Fruit fly (Drosophila melanogaster) whole organism, embryonic: ENCODE results near the gene Iyd.

ENCODE experiments used
- Blimp-1 ChIP-seq: fragments of 200-800 bp; sonication (Bioruptor generic); optimal IDR thresholded peaks from 3 replicates; lab custom pipeline; 2018; ENCODE audit warnings: missing biosample characterization, missing genetic modification characterization, mild to moderate bottlenecking, moderate library complexity, missing genetic modification reagents
- CG11560 ChIP-seq: fragments of 200-800 bp; sonication (Bioruptor generic); IDR thresholded peaks from 3 replicates; pipeline ENCODE4 v1.3.6; 2022; ENCODE audit warnings: missing biosample characterization, missing genetic modification characterization
- CG12236 ChIP-seq: fragments of 200-800 bp; sonication (Bioruptor generic); optimal IDR thresholded peaks from 2 replicates; lab custom pipeline; 2016; ENCODE audit warnings: missing biosample characterization, missing genetic modification characterization
- CG13624 ChIP-seq: fragments of 200-800 bp; sonication (Bioruptor generic); optimal IDR thresholded peaks from 2 replicates; lab custom pipeline; 2016; ENCODE audit warnings: missing biosample characterization, missing genetic modification characterization
- CG17359 ChIP-seq: fragments of 200-800 bp; sonication (Bioruptor generic); optimal IDR thresholded peaks from 3 replicates; lab custom pipeline; 2018; ENCODE audit warnings: missing biosample characterization, mild to moderate bottlenecking, missing genetic modification characterization, moderate library complexity
- CG2120 ChIP-seq: fragments of 200-800 bp; sonication (Bioruptor generic); optimal IDR thresholded peaks from 3 replicates; lab custom pipeline; 2016; ENCODE audit warnings: missing biosample characterization, missing genetic modification characterization
- CG2202 ChIP-seq: fragments of 200-800 bp; sonication (Bioruptor generic); optimal IDR thresholded peaks from 2 replicates; lab custom pipeline; 2018; ENCODE audit warnings: missing biosample characterization, mild to moderate bottlenecking, missing genetic modification characterization
- CG33213 ChIP-seq: fragments of 200-800 bp; sonication (Bioruptor generic); optimal IDR thresholded peaks from 3 replicates; lab custom pipeline; 2016; ENCODE audit warnings: missing biosample characterization, missing genetic modification characterization
- CG4707 ChIP-seq: fragments of 200-800 bp; sonication (Bioruptor generic); optimal IDR thresholded peaks from 2 replicates; lab custom pipeline; 2018; ENCODE audit warnings: missing biosample characterization, mild to moderate bottlenecking, missing genetic modification characterization, moderate library complexity
- CG6272 ChIP-seq: fragments of 200-800 bp; sonication (Bioruptor generic); IDR thresholded peaks from 2 replicates; pipeline ENCODE4 v1.3.6; 2022; ENCODE audit warnings: missing biosample characterization, missing genetic modification characterization
- CG6689 ChIP-seq: fragments of 200-800 bp; sonication (Bioruptor generic); IDR thresholded peaks from 2 replicates; pipeline ENCODE4 v1.3.6; 2022; ENCODE audit warnings: missing biosample characterization, missing genetic modification characterization
- CG7786 ChIP-seq: fragments of 200-800 bp; sonication (Bioruptor generic); optimal IDR thresholded peaks from 2 replicates; lab custom pipeline; 2016; ENCODE audit warnings: missing biosample characterization, missing genetic modification characterization
- CG7839 ChIP-seq: fragments of 200-800 bp; sonication (Bioruptor generic); optimal IDR thresholded peaks from 3 replicates; lab custom pipeline; 2018; ENCODE audit warnings: missing biosample characterization, mild to moderate bottlenecking, missing genetic modification characterization, moderate library complexity
- CG8388 ChIP-seq: fragments of 200-800 bp; sonication (Bioruptor generic); optimal IDR thresholded peaks from 2 replicates; lab custom pipeline; 2019; ENCODE audit warnings: missing biosample characterization, mild to moderate bottlenecking, missing genetic modification characterization, moderate library complexity
- CG9797 ChIP-seq: fragments of 200-800 bp; sonication (Bioruptor generic); optimal IDR thresholded peaks from 3 replicates; lab custom pipeline; 2018; ENCODE audit warnings: missing biosample characterization, mild to moderate bottlenecking, missing genetic modification characterization
- Ets97D ChIP-seq: fragments of 200-800 bp; sonication (Bioruptor generic); optimal IDR thresholded peaks from 3 replicates; lab custom pipeline; 2016; ENCODE audit warnings: missing biosample characterization, missing genetic modification characterization
- HLH54F ChIP-seq: fragments of 200-800 bp; sonication (Bioruptor generic); optimal IDR thresholded peaks from 3 replicates; lab custom pipeline; 2016; ENCODE audit warnings: missing biosample characterization, missing genetic modification characterization
- Hand ChIP-seq: fragments of 200-800 bp; sonication (Bioruptor generic); optimal IDR thresholded peaks from 2 replicates; lab custom pipeline; 2017; ENCODE audit warnings: mild to moderate bottlenecking, missing biosample characterization, missing genetic modification reagents, missing genetic modification characterization
- Hr78 ChIP-seq, 2 experiments: fragments of 200-800 bp in 1 of 2; fragments of >200 bp in 1 of 2; sonication (Bioruptor generic) in 1 of 2; optimal IDR thresholded peaks; 2 replicates each; lab custom pipeline; 2017 to 2019; ENCODE audit warnings: missing biosample characterization in 2 of 2, missing genetic modification characterization in 2 of 2, mild to moderate bottlenecking in 1 of 2, moderate library complexity in 1 of 2
- Med ChIP-seq: fragments of 200-800 bp; sonication (Bioruptor generic); peaks from one replicate; lab custom pipeline; 2016; ENCODE audit warnings: missing biosample characterization, missing genetic modification characterization, mild to moderate bottlenecking, inconsistent platforms, moderate library complexity
- Oli ChIP-seq: fragments of 200-800 bp; sonication (Bioruptor generic); optimal IDR thresholded peaks from 2 replicates; lab custom pipeline; 2018; ENCODE audit warnings: missing biosample characterization, mild to moderate bottlenecking, missing genetic modification characterization, moderate library complexity
- Pdp1 ChIP-seq, 2 experiments: fragments of 200-800 bp; sonication (Bioruptor generic); optimal IDR thresholded peaks; 3 replicates each; lab custom pipeline; 2016; ENCODE audit warnings: missing biosample characterization in 2 of 2, missing genetic modification characterization in 2 of 2, mild to moderate bottlenecking in 1 of 2, moderate library complexity in 1 of 2
- Rfx ChIP-seq: fragments of 200-800 bp; sonication (Bioruptor generic); IDR thresholded peaks from 2 replicates; pipeline ENCODE4 v1.3.6; 2022; ENCODE audit warnings: missing biosample characterization, missing genetic modification characterization
- Spps ChIP-seq: fragments of 200-800 bp; sonication (Bioruptor generic); optimal IDR thresholded peaks from 2 replicates; lab custom pipeline; 2018; ENCODE audit warnings: missing biosample characterization, mild to moderate bottlenecking, missing genetic modification characterization
- TFAM ChIP-seq: fragments of 200-800 bp; sonication (Bioruptor generic); optimal IDR thresholded peaks from 2 replicates; lab custom pipeline; 2017; ENCODE audit warnings: missing biosample characterization, missing genetic modification characterization, inconsistent platforms
- Usf ChIP-seq: fragments of 200-800 bp; sonication (Bioruptor generic); optimal IDR thresholded peaks from 2 replicates; lab custom pipeline; 2017; ENCODE audit warnings: missing genotype, missing biosample characterization, missing genetic modification characterization
- abd-A ChIP-seq: fragments of 200-800 bp; sonication (Bioruptor generic); optimal IDR thresholded peaks from 3 replicates; lab custom pipeline; 2019; ENCODE audit warnings: missing biosample characterization, mild to moderate bottlenecking, missing genetic modification characterization, moderate library complexity
- aop ChIP-seq: fragments of 200-800 bp; sonication (Bioruptor generic); IDR thresholded peaks from 2 replicates; pipeline ENCODE4 v1.3.6; 2022; ENCODE audit warnings: missing biosample characterization, missing genetic modification characterization
- ash1 ChIP-seq: fragments of 200-800 bp; sonication (Bioruptor generic); optimal IDR thresholded peaks from 2 replicates; lab custom pipeline; 2018; ENCODE audit warnings: missing biosample characterization, mild to moderate bottlenecking, missing genetic modification characterization
- ato ChIP-seq: fragments of 200-800 bp; sonication (Bioruptor generic); IDR thresholded peaks from 2 replicates; pipeline ENCODE4 v1.3.6; 2022; ENCODE audit warnings: missing biosample characterization, missing genetic modification characterization; ENCODE audit not compliant: partially characterized antibody
- az2 ChIP-seq: fragments of 200-800 bp; sonication (Bioruptor generic); optimal IDR thresholded peaks from 3 replicates; lab custom pipeline; 2016; ENCODE audit warnings: missing biosample characterization, missing genetic modification characterization
- bowl ChIP-seq: fragments of 200-800 bp; sonication (Bioruptor generic); IDR thresholded peaks from 2 replicates; pipeline ENCODE4 v1.3.6; 2022; ENCODE audit warnings: missing biosample characterization, missing genetic modification characterization
- cas ChIP-seq: fragments of 200-800 bp; sonication (Bioruptor generic); IDR thresholded peaks from 2 replicates; pipeline ENCODE4 v1.3.6; 2022; ENCODE audit warnings: missing biosample characterization, missing genetic modification characterization
- corto ChIP-seq: fragments of 200-800 bp; sonication (Bioruptor generic); optimal IDR thresholded peaks from 2 replicates; lab custom pipeline; 2016; ENCODE audit warnings: missing biosample characterization, mild to moderate bottlenecking, missing genetic modification characterization, moderate library complexity
- dan ChIP-seq: fragments of 200-800 bp; sonication (Bioruptor generic); IDR thresholded peaks from 2 replicates; pipeline ENCODE4 v1.3.6; 2022; ENCODE audit warnings: missing biosample characterization, missing genetic modification characterization
- fd96Cb ChIP-seq: fragments of 200-800 bp; sonication (Bioruptor generic); optimal IDR thresholded peaks from 2 replicates; lab custom pipeline; 2018; ENCODE audit warnings: missing biosample characterization, mild to moderate bottlenecking, missing genetic modification characterization, moderate library complexity
- hb ChIP-seq: fragments of 200-800 bp; sonication (Bioruptor generic); IDR thresholded peaks from 3 replicates; pipeline ENCODE4 v1.3.6; 2022; ENCODE audit warnings: missing biosample characterization, missing genetic modification characterization; ENCODE audit not compliant: partially characterized antibody
- jumu ChIP-seq: fragments of 200-800 bp; sonication (Bioruptor generic); optimal IDR thresholded peaks from 3 replicates; lab custom pipeline; 2016; ENCODE audit warnings: missing biosample characterization, missing genetic modification characterization
- lbe ChIP-seq: fragments of 200-800 bp; sonication (Bioruptor generic); optimal IDR thresholded peaks from 2 replicates; lab custom pipeline; 2016; ENCODE audit warnings: missing biosample characterization, mild to moderate bottlenecking, missing genetic modification characterization
- lola ChIP-seq, 3 experiments: fragments of >200 bp in 2 of 3; fragments of 200-800 bp in 1 of 3; sonication (Bioruptor generic) in 1 of 3; optimal IDR thresholded peaks; 2 replicates each; lab custom pipeline; 2017 to 2019; ENCODE audit warnings: missing biosample characterization in 3 of 3, missing genetic modification characterization in 3 of 3, mild to moderate bottlenecking in 1 of 3, moderate library complexity in 1 of 3
- luna ChIP-seq: fragments of 200-800 bp; sonication (Bioruptor generic); optimal IDR thresholded peaks from 2 replicates; lab custom pipeline; 2016; ENCODE audit warnings: missing biosample characterization, missing genetic modification characterization
- odd ChIP-seq: fragments of 200-800 bp; sonication (Bioruptor generic); optimal IDR thresholded peaks from 2 replicates; lab custom pipeline; 2017; ENCODE audit warnings: missing biosample characterization, mild to moderate bottlenecking, missing genetic modification characterization
- pho ChIP-seq: fragments of 200-800 bp; sonication (Bioruptor generic); optimal IDR thresholded peaks from 2 replicates; lab custom pipeline; 2016; ENCODE audit warnings: missing biosample characterization, missing genetic modification characterization
- slbo ChIP-seq: fragments of 200-800 bp; sonication (Bioruptor generic); IDR thresholded peaks from 2 replicates; pipeline ENCODE4 v1.3.6; 2022; ENCODE audit warnings: missing biosample characterization, missing genetic modification characterization
- sr ChIP-seq: fragments of 200-800 bp; sonication (Bioruptor generic); IDR thresholded peaks from 3 replicates; pipeline ENCODE4 v1.3.6; 2022; ENCODE audit warnings: missing biosample characterization, missing genetic modification characterization
- unc-4 ChIP-seq: fragments of 200-800 bp; sonication (Bioruptor generic); IDR thresholded peaks from 2 replicates; pipeline ENCODE4 v1.3.6; 2022; ENCODE audit warnings: missing biosample characterization, missing genetic modification characterization; ENCODE audit not compliant: partially characterized antibody
- unpg ChIP-seq: fragments of 200-800 bp; sonication (Bioruptor generic); optimal IDR thresholded peaks from 3 replicates; lab custom pipeline; 2018; ENCODE audit warnings: missing biosample characterization, mild to moderate bottlenecking, missing genetic modification characterization, moderate library complexity
- usp ChIP-seq: fragments of >200 bp; optimal IDR thresholded peaks from 2 replicates; lab custom pipeline; 2017; ENCODE audit warnings: missing biosample characterization, missing genetic modification characterization

Iyd gene

DNA sequence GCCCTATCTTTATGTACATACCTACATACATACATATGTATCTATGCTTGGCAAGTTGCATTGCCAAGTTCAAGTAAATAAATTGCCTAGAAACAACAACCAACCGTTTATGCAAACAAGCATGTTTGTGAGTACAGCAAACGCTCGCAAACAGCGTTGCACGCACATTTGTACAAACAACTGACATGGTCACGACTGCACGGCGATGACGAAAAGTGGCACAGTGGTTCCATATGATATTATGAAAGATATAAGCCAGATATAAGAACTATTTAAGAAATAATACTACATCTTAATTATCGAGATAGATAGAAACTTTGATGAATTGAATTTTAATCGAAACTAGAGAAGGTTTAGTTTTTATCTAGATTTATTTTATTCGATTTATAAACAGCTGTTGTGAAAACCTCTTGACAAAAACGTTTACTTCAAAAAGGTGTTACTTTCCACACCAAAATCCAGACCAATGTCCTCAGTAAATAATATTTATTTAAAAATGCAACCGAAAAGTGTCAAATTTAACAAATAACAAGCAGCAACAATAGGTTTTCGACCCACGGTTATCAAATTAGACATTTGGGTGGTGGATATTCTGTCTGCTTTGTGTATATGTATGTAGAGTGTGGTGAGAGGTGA, 6.1 kb downstream of the Iyd start (continued):
- TF ChIP-seq az2 (GFP tag; lab: Kevin White, UChicago) (peak; percentile 95), Med (GFP tag; lab: Kevin White, UChicago) (peak; percentile 86), CG8388 (GFP tag; lab: Kevin White, UChicago) (peak; percentile 90), ash1 (GFP tag; lab: Kevin White, UChicago) (peak; percentile 61), CG6689 (peak; percentile 90), CG9797 (GFP tag; lab: Kevin White, UChicago) (peak; percentile 39), slbo (GFP tag; lab: Robert Waterston, UW) (peak; percentile 44; the same call in 1 of the 2 replicates), hb (no peak), Pdp1 (GFP tag; optimal IDR thresholded peaks at IDR 0.05; lab: Kevin White, UChicago) (peak; percentile 73 to 84), ato (GFP tag; lab: Robert Waterston, UW) (no peak), CG13624 (GFP tag; lab: Kevin White, UChicago) (peak; percentile 26), corto (GFP tag; lab: Kevin White, UChicago) (peak; percentile 49), Ets97D (GFP tag; lab: Kevin White, UChicago) (peak; percentile 67), CG4707 (GFP tag; lab: Kevin White, UChicago) (peak; percentile 57), abd-A (tag; lab: Kevin White, UChicago) (peak; percentile 10), CG6272 (GFP tag; lab: Robert Waterston, UW) (peak; percentile 51), Rfx (GFP tag; lab: Robert Waterston, UW) (peak; percentile 58), Usf (GFP tag; lab: Kevin White, UChicago) (peak; percentile 56), unpg (peak; percentile 86), usp (GFP tag; lab: Kevin White, UChicago) (no peak), CG7786 (GFP tag; lab: Kevin White, UChicago) (peak; percentile 63), jumu (peak; percentile 68), HLH54F (GFP tag; lab: Kevin White, UChicago) (peak; percentile 57), Blimp-1 (peak; percentile 78), cas (no peak), pho (peak; percentile 69), Oli (tag; lab: Kevin White, UChicago) (peak; percentile 97), CG17359 (tag; lab: Kevin White, UChicago) (peak; percentile 75), TFAM (no peak), CG2202 (peak; percentile 86), Hr78 (GFP tag; optimal IDR thresholded peaks at IDR 0.05; lab: Kevin White, UChicago) (peak in 1 of 2 experiments; percentile 87), Hand (GFP tag; lab: Kevin White, UChicago) (peak; percentile 82), CG33213 (GFP tag; lab: Kevin White, UChicago) (peak; percentile 79), fd96Cb (peak; percentile 89), CG11560 (tag; lab: Robert Waterston, UW) (0 out of 3 replicates have a peak, but pooled peaks have one; percentile 55), Spps (peak; percentile 53), aop (GFP tag; lab: Robert Waterston, UW) (peak; percentile 22; the same call in 1 of the 2 replicates), dan (GFP tag; lab: Robert Waterston, UW) (no peak; the same call in 1 of the 2 replicates), odd (peak; percentile 96), luna (no peak), CG12236 (GFP tag; lab: Kevin White, UChicago) (peak; percentile 82), CG2120 (GFP tag; lab: Kevin White, UChicago) (peak; percentile 76), sr (peak; percentile 74; the same call in 2 of the 3 replicates), unc-4 (GFP tag; lab: Robert Waterston, UW) (no peak), CG7839 (tag; lab: Kevin White, UChicago) (peak; percentile 97), lbe (GFP tag; lab: Kevin White, UChicago) (peak; percentile 66), lola (GFP tag; optimal IDR thresholded peaks at IDR 0.05; lab: Kevin White, UChicago) (peak in 1 of 3 experiments; percentile 96), bowl (GFP tag; lab: Robert Waterston, UW) (no peak)
